Worm (Caenorhabditis elegans): Measurements from ENCODE around the gene F14D7.8.

ce11 chrV:14322743-14323142 is 10.1 kb upstream of the F14D7.8 start, which contains the start of gene F47B8.3:
- no peak for TF ChIP-seq nhr-21 (tag; optimal IDR thresholded peaks at IDR 0.05)
- peak; percentile 59 for TF ChIP-seq ama-1 (optimal IDR thresholded peaks at IDR 0.05)
- TF ChIP-seq alr-1 (tag; optimal IDR thresholded peaks at IDR 0.05), result no peak
- TF ChIP-seq unc-39 (tag; optimal IDR thresholded peaks at IDR 0.05), result no peak
- TF ChIP-seq lin-39 (tag; optimal IDR thresholded peaks at IDR 0.05), result no peak
- TF ChIP-seq R02D3.7 (tag; optimal IDR thresholded peaks at IDR 0.05), result no peak
- TF ChIP-seq nhr-237 (tag; optimal IDR thresholded peaks at IDR 0.05), result no peak
- TF ChIP-seq elt-1 (tag; optimal IDR thresholded peaks at IDR 0.05), result no peak
- no peak for TF ChIP-seq aly-2 (tag; optimal IDR thresholded peaks at IDR 0.05)
- TF ChIP-seq egl-27 (tag; optimal IDR thresholded peaks at IDR 0.05), result no peak
- TF ChIP-seq dmd-4 (tag; optimal IDR thresholded peaks at IDR 0.05), result no peak

Data from whole organism, L2 larva.